Worm (Caenorhabditis elegans) whole organism, late embryonic: ENCODE results near the gene fipr-16.

Source experiments
- C08G9.2 ChIP-seq: sonication (generic microtip); optimal IDR thresholded peaks from 2 replicates; lab custom pipeline; 2016; ENCODE audit warnings: mild to moderate bottlenecking, missing genetic modification characterization, moderate library complexity, missing compliant biosample characterization
- F13H6.1 ChIP-seq: sonication (generic microtip); optimal IDR thresholded peaks from 2 replicates; lab custom pipeline; 2016; ENCODE audit warnings: missing genetic modification characterization, missing compliant biosample characterization
- K09A11.1 ChIP-seq: sonication (generic microtip); optimal IDR thresholded peaks from 2 replicates; lab custom pipeline; 2017; ENCODE audit warnings: antibody characterized with exemption, mild to moderate bottlenecking, missing genetic modification characterization, missing compliant biosample characterization; ENCODE audit not compliant: insufficient read depth
- T23F11.4 ChIP-seq: fragments of 200-800 bp; sonication (Bioruptor generic); optimal IDR thresholded peaks from 2 replicates; lab custom pipeline; 2018; ENCODE audit warnings: mild to moderate bottlenecking, missing genetic modification characterization, missing compliant biosample characterization
- Y22D7AL.16 ChIP-seq: sonication (generic microtip); optimal IDR thresholded peaks from 2 replicates; lab custom pipeline; 2016; ENCODE audit warnings: missing genetic modification characterization, missing compliant biosample characterization
- ahr-1 ChIP-seq: sonication (generic microtip); optimal IDR thresholded peaks from 2 replicates; lab custom pipeline; 2016; ENCODE audit warnings: missing genetic modification characterization, missing compliant biosample characterization
- ama-1 ChIP-seq: fragments of 150-350 bp; optimal IDR thresholded peaks from 2 replicates; lab custom pipeline; 2014
- ceh-18 ChIP-seq: sonication (generic microtip); optimal IDR thresholded peaks from 2 replicates; lab custom pipeline; 2016; ENCODE audit warnings: missing genetic modification characterization, missing compliant biosample characterization
- ceh-19 ChIP-seq: fragments of 200-800 bp; sonication (Bioruptor generic); optimal IDR thresholded peaks from 2 replicates; lab custom pipeline; 2018; ENCODE audit warnings: mild to moderate bottlenecking, missing genetic modification characterization, missing compliant biosample characterization
- ceh-24 ChIP-seq: sonication (generic microtip); optimal IDR thresholded peaks from 2 replicates; lab custom pipeline; 2016; ENCODE audit warnings: mild to moderate bottlenecking, missing genetic modification characterization, missing compliant biosample characterization
- ceh-31 ChIP-seq: sonication (generic microtip); optimal IDR thresholded peaks from 2 replicates; lab custom pipeline; 2016; ENCODE audit warnings: missing genetic modification characterization, missing compliant biosample characterization
- ceh-48 ChIP-seq: sonication (generic microtip); optimal IDR thresholded peaks from 2 replicates; lab custom pipeline; 2016; ENCODE audit warnings: missing genetic modification characterization, inconsistent platforms, missing compliant biosample characterization
- ceh-6 ChIP-seq: fragments of 200-800 bp; sonication (Bioruptor generic); optimal IDR thresholded peaks from 2 replicates; lab custom pipeline; 2018; ENCODE audit warnings: mild to moderate bottlenecking, missing genetic modification characterization, missing compliant biosample characterization
- che-1 ChIP-seq: sonication (generic microtip); optimal IDR thresholded peaks from 2 replicates; lab custom pipeline; 2016; ENCODE audit warnings: mild to moderate bottlenecking, missing genetic modification characterization, missing compliant biosample characterization
- dmd-4 ChIP-seq: sonication (generic microtip); optimal IDR thresholded peaks from 2 replicates; lab custom pipeline; 2016; ENCODE audit warnings: borderline replicate concordance, missing genetic modification characterization, missing compliant biosample characterization
- elt-4 ChIP-seq: sonication (generic microtip); optimal IDR thresholded peaks from 2 replicates; lab custom pipeline; 2016; ENCODE audit warnings: missing genetic modification characterization, missing compliant biosample characterization
- ets-4 ChIP-seq: sonication (generic microtip); optimal IDR thresholded peaks from 2 replicates; lab custom pipeline; 2016; ENCODE audit warnings: missing genetic modification characterization, missing compliant biosample characterization
- fax-1 ChIP-seq: sonication (generic microtip); optimal IDR thresholded peaks from 2 replicates; lab custom pipeline; 2016; ENCODE audit warnings: missing genotype, missing genetic modification characterization, missing compliant biosample characterization
- fkh-10 ChIP-seq: fragments of 150-350 bp; optimal IDR thresholded peaks from 2 replicates; lab custom pipeline; 2014; ENCODE audit warnings: missing biosample characterization, missing genetic modification reagents, missing genetic modification characterization
- fkh-6 ChIP-seq: sonication (generic microtip); optimal IDR thresholded peaks from 2 replicates; lab custom pipeline; 2016; ENCODE audit warnings: missing genetic modification characterization, missing compliant biosample characterization
- gmeb-2 ChIP-seq: sonication (generic microtip); optimal IDR thresholded peaks from 2 replicates; lab custom pipeline; 2016; ENCODE audit warnings: missing genetic modification characterization, inconsistent platforms, missing compliant biosample characterization
- hlh-30 ChIP-seq: sonication (generic microtip); optimal IDR thresholded peaks from 2 replicates; lab custom pipeline; 2017; ENCODE audit warnings: antibody characterized with exemption, missing genetic modification characterization, missing compliant biosample characterization; ENCODE audit not compliant: insufficient read depth
- hlh-6 ChIP-seq: sonication (generic microtip); optimal IDR thresholded peaks from 2 replicates; lab custom pipeline; 2016; ENCODE audit warnings: missing genotype, missing genetic modification characterization, missing compliant biosample characterization
- hlh-8 ChIP-seq: sonication (generic microtip); optimal IDR thresholded peaks from 2 replicates; lab custom pipeline; 2016; ENCODE audit warnings: missing genotype, missing genetic modification characterization, missing compliant biosample characterization
- lim-6 ChIP-seq: sonication (generic microtip); optimal IDR thresholded peaks from 2 replicates; lab custom pipeline; 2016; ENCODE audit warnings: missing genetic modification characterization, missing compliant biosample characterization
- lin-11 ChIP-seq: fragments of 200-800 bp; sonication (Bioruptor generic); optimal IDR thresholded peaks from 2 replicates; lab custom pipeline; 2018; ENCODE audit warnings: mild to moderate bottlenecking, missing genetic modification characterization, missing compliant biosample characterization
- mec-3 ChIP-seq: sonication (generic microtip); optimal IDR thresholded peaks from 2 replicates; lab custom pipeline; 2016; ENCODE audit warnings: borderline replicate concordance, missing genetic modification characterization, missing compliant biosample characterization
- npax-4 ChIP-seq: sonication (generic microtip); optimal IDR thresholded peaks from 2 replicates; lab custom pipeline; 2016; ENCODE audit warnings: missing genetic modification characterization, missing compliant biosample characterization
- odd-2 ChIP-seq: sonication (generic microtip); optimal IDR thresholded peaks from 2 replicates; lab custom pipeline; 2017; ENCODE audit warnings: antibody characterized with exemption, mild to moderate bottlenecking, missing genetic modification characterization, missing compliant biosample characterization
- pag-3 ChIP-seq: sonication (generic microtip); optimal IDR thresholded peaks from 2 replicates; lab custom pipeline; 2016; ENCODE audit warnings: missing compliant biosample characterization, missing genetic modification characterization, borderline replicate concordance
- pha-2 ChIP-seq: sonication (generic microtip); optimal IDR thresholded peaks from 2 replicates; lab custom pipeline; 2017; ENCODE audit warnings: mild to moderate bottlenecking, missing genetic modification characterization, missing compliant biosample characterization
- pha-4 ChIP-seq: fragments of 150-350 bp; optimal IDR thresholded peaks from 2 replicates; lab custom pipeline; 2018; ENCODE audit warnings: missing biosample characterization, missing genetic modification reagents, missing genetic modification characterization
- ref-2 ChIP-seq: sonication (generic microtip); optimal IDR thresholded peaks from 2 replicates; lab custom pipeline; 2016; ENCODE audit warnings: missing genetic modification characterization, missing compliant biosample characterization
- tbx-7 ChIP-seq: sonication (generic microtip); optimal IDR thresholded peaks from 2 replicates; lab custom pipeline; 2016; ENCODE audit warnings: missing genotype, missing genetic modification characterization, missing compliant biosample characterization
- ttx-3 ChIP-seq: sonication (generic microtip); optimal IDR thresholded peaks from 2 replicates; lab custom pipeline; 2016; ENCODE audit warnings: missing genetic modification reagents, missing genetic modification characterization, missing compliant biosample characterization
- unc-42 ChIP-seq: sonication (generic microtip); optimal IDR thresholded peaks from 2 replicates; lab custom pipeline; 2016; ENCODE audit warnings: missing genotype, missing genetic modification characterization, missing compliant biosample characterization
- unc-55 ChIP-seq: sonication (generic microtip); optimal IDR thresholded peaks from 2 replicates; lab custom pipeline; 2017; ENCODE audit warnings: missing biosample characterization, missing genetic modification reagents, missing genetic modification characterization
- zip-5 ChIP-seq: sonication (generic microtip); optimal IDR thresholded peaks from 2 replicates; lab custom pipeline; 2016; ENCODE audit warnings: missing genetic modification characterization, missing compliant biosample characterization

Gene fipr-16

DNA sequence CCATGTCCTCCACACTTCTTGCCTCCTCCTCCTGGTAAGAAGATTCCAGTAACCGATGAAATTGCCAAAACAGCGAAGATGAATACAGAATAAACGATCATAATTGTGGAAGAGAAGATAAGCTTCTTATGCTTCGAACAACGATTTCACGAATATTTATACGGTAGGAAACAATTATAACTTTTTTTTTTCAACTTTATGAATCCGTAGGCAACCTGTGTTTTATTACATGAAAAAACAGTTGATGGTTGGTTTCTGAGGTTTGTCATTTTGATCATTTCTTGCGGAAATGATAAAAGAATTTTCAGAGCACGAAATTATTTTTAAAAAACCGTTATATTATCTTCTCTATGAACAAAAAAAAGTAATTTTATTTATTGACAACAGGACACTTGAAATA lies at the start of gene fipr-16:
Gene fipr-16, minus strand, starts transcription at position 101 of the 400 bp plus-strand sequence.
- TF ChIP-seq pag-3 (tag; lab: Kevin White, UChicago) = no peak
- no peak for TF ChIP-seq ceh-19 (GFP tag; lab: Kevin White, UChicago)
- no peak for TF ChIP-seq npax-4 (tag; lab: Kevin White, UChicago)
- TF ChIP-seq lim-6 (tag; lab: Kevin White, UChicago) = no peak
- TF ChIP-seq fkh-10 = no peak
- TF ChIP-seq, all 69 proteins: peak for 0

DNA sequence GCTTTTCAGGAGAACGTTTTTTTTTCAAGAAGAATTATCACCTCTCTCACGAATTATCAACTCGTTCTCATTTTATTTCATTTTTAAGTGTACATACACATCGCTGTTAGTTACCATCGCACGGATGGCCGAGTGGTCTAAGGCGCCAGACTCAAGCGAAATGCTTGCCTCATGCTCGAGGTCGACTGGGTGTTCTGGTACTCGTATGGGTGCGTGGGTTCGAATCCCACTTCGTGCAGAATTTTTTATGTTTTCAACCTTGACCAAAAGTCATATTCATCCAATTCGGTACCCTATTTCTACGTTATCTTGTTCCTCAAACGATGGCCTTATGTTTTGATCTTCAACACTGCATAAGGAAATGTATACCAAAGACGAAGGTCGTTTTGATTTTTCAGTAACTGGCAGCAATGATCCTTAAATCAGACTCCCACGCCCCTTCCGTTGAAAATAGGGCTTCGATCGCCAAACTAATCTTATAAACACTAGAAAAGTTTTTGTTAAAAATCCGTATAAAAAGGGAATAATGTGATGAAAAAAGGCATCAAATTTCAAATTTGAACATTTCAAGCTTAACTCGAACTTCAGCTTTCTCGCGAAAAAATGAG lies 48.5 kb upstream of the fipr-16 start, which contains the start of gene fip-1:
Gene fip-1, plus strand, starts transcription at position 558 of the 608 bp plus-strand sequence.
- TF ChIP-seq ceh-31 (no peak), hlh-8 (tag; lab: Kevin White, UChicago) (no peak), elt-4 (tag; lab: Kevin White, UChicago) (no peak), che-1 (tag; lab: Kevin White, UChicago) (no peak), T23F11.4 (GFP tag; lab: Kevin White, UChicago) (no peak), gmeb-2 (no peak), ceh-24 (tag; lab: Kevin White, UChicago) (no peak), F13H6.1 (tag; lab: Kevin White, UChicago) (no peak), ceh-18 (no peak), zip-5 (tag; lab: Kevin White, UChicago) (no peak), unc-42 (tag; lab: Kevin White, UChicago) (no peak), hlh-30 (no peak)

DNA sequence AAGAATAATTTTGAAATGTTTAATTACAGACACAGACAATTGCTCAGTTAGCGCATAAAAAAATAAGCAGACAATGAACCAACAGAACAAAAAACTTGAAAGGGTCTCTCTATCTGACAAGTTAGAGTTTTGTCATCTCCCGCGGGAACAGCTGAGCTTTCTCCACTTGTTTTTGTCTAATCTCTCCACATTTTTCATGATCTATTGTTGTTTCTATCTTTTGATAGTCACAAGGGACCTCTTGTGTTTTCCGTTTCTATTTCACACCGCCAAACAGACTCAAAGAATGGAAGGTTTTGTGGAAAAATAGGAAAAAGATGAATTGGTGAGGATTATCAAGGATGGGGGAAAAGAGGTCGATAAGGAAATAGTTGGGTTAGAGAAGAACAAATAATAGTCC lies 46.0 kb upstream of the fipr-16 start:
- TF ChIP-seq ama-1 (lab: Kevin White, UChicago) (no peak), mec-3 (tag; lab: Kevin White, UChicago) (no peak), che-1 (tag; lab: Kevin White, UChicago) (no peak), ttx-3 (tag; lab: Kevin White, UChicago) (no peak), F13H6.1 (tag; lab: Kevin White, UChicago) (no peak), ceh-31 (no peak), hlh-6 (tag; lab: Kevin White, UChicago) (no peak), pha-2 (tag; lab: Kevin White, UChicago) (no peak)

DNA sequence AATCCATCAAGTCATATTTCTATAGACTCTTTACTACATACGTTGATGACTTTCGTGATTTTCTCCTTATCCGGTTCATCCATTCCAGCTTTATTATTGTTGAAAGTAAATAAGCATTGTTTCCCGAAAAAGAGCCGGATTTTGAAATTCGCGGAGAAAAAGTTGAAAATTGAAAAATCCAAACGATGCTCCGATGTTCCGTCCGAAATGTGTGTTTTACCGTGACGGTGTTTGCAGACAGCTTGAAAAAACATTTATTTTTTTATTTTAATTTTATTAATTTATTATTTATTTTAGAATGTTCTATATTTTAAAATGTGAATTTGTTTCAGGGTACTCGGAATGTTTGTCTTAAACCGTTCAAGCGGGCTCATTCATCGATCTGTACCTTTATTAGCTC lies 40.1 kb upstream of the fipr-16 start, which contains the start of gene dnj-10:
Gene dnj-10, plus strand, starts transcription at position 333 of the 400 bp plus-strand sequence.
- TF ChIP-seq fax-1 (tag; lab: Kevin White, UChicago) (no peak), unc-42 (tag; lab: Kevin White, UChicago) (peak; percentile 6)

DNA sequence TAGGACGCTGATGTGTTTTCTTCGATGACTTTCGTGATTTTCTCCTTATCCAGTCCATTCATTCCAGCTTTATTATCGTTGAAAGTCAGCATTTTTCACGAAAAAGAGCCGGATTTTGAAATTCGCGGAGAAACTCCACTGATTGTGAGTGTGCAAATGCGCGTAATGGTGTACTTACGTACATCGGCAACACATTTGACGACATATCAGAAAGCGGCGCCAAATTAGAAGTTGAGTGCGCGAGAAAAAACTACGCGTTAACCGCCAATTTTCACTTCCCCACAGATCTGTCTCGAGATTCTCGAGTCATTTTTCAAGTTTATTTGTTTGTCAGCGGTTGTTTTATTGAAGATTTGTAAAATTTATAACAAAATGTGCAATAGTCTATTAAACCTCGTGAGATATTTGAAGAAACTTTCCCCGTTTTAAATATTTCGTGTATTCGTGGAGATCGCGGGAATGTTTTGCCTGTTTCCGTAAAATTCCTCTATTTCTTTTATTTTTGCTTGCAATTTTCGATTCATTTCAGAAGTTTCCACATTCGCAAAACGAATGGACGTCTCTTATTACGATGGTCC lies 37.7 kb upstream of the fipr-16 start, which contains the start of the genes polk-1 and gpr-1:
Gene polk-1, minus strand, starts transcription at position 186 of the 578 bp plus-strand sequence.
Gene gpr-1, plus strand, starts transcription at position 528 of the 578 bp plus-strand sequence.
- TF ChIP-seq pha-4 (tag; lab: Kevin White, UChicago) (no peak), tbx-7 (tag; lab: Kevin White, UChicago) (no peak), ets-4 (tag; lab: Kevin White, UChicago) (no peak), K09A11.1 (tag; lab: Kevin White, UChicago) (no peak), fkh-6 (tag; lab: Kevin White, UChicago) (no peak), ceh-48 (tag; lab: Kevin White, UChicago) (no peak), unc-55 (GFP tag; lab: Kevin White, UChicago) (no peak), ref-2 (tag; lab: Kevin White, UChicago) (no peak), ceh-6 (GFP tag; lab: Kevin White, UChicago) (no peak), lin-11 (tag; lab: Kevin White, UChicago) (no peak), odd-2 (tag; lab: Kevin White, UChicago) (no peak), ceh-18 (no peak), ahr-1 (tag; lab: Kevin White, UChicago) (no peak), Y22D7AL.16 (tag; lab: Kevin White, UChicago) (no peak), fkh-10 (no peak), elt-4 (tag; lab: Kevin White, UChicago) (no peak), C08G9.2 (tag; lab: Kevin White, UChicago) (no peak), dmd-4 (no peak), hlh-6 (tag; lab: Kevin White, UChicago) (no peak)
